Worm (Caenorhabditis elegans): Measurements from ENCODE around the gene chtl-1.

ce11 chrX:5364222-5364621 lies at the start of gene chtl-1:
- TF ChIP-seq mdl-1 (tag; optimal IDR thresholded peaks at IDR 0.05) = no peak
- no peak for TF ChIP-seq unc-39 (tag; optimal IDR thresholded peaks at IDR 0.05)
- no peak for TF ChIP-seq unc-62 (GFP tag; optimal IDR thresholded peaks at IDR 0.05 in 1 of 2)
- no peak for TF ChIP-seq unc-62 (tag; optimal IDR thresholded peaks at IDR 0.05)
